Fruit fly (Drosophila melanogaster) whole organism, pupa: ENCODE data around the gene CG1582.

ENCODE experiments used
- CG10348 ChIP-seq: fragments of 200-800 bp; sonication (Bioruptor generic); IDR thresholded peaks from 2 replicates; pipeline ENCODE4 v1.3.6; 2022; ENCODE audit warnings: missing biosample characterization, missing genetic modification characterization
- CG12605 ChIP-seq: fragments of 200-800 bp; sonication (Bioruptor generic); IDR thresholded peaks from 2 replicates; pipeline ENCODE4 v1.3.6; 2022; ENCODE audit warnings: missing biosample characterization, missing genetic modification characterization
- CG13204 ChIP-seq: fragments of 200-800 bp; sonication (Bioruptor generic); optimal IDR thresholded peaks from 2 replicates; lab custom pipeline; 2018; ENCODE audit warnings: missing biosample characterization, mild to moderate bottlenecking, missing genetic modification characterization, moderate library complexity
- CG14655 ChIP-seq: fragments of 200-800 bp; sonication (Bioruptor generic); optimal IDR thresholded peaks from 3 replicates; lab custom pipeline; 2017; ENCODE audit warnings: mild to moderate bottlenecking, missing biosample characterization, missing genetic modification reagents, missing genetic modification characterization
- CG15710 ChIP-seq: fragments of 200-800 bp; sonication (Bioruptor generic); optimal IDR thresholded peaks from 2 replicates; lab custom pipeline; 2018; ENCODE audit warnings: missing biosample characterization, mild to moderate bottlenecking, missing genetic modification characterization, moderate library complexity
- CG17806 ChIP-seq: fragments of 200-800 bp; sonication (Bioruptor generic); optimal IDR thresholded peaks from 2 replicates; lab custom pipeline; 2018; ENCODE audit warnings: missing biosample characterization, mild to moderate bottlenecking, missing genetic modification characterization, moderate library complexity
- CG32121 ChIP-seq: fragments of 200-800 bp; sonication (Bioruptor generic); IDR thresholded peaks from 2 replicates; pipeline ENCODE4 v1.3.6; 2022; ENCODE audit warnings: missing biosample characterization, missing genetic modification characterization
- CG34367 ChIP-seq: fragments of 200-800 bp; sonication (Bioruptor generic); optimal IDR thresholded peaks from 2 replicates; lab custom pipeline; 2018; ENCODE audit warnings: missing biosample characterization, mild to moderate bottlenecking, missing genetic modification characterization
- CG4496 ChIP-seq: fragments of 200-800 bp; sonication (Bioruptor generic); IDR thresholded peaks from 3 replicates; pipeline ENCODE4 v1.3.6; 2022; ENCODE audit warnings: missing biosample characterization, missing genetic modification characterization
- CG8159 ChIP-seq: fragments of 200-800 bp; sonication (Bioruptor generic); optimal IDR thresholded peaks from 3 replicates; lab custom pipeline; 2018; ENCODE audit warnings: missing biosample characterization, mild to moderate bottlenecking, missing genetic modification characterization, moderate library complexity
- CG8301 ChIP-seq: fragments of 200-800 bp; sonication (Bioruptor generic); optimal IDR thresholded peaks from 2 replicates; lab custom pipeline; 2018; ENCODE audit warnings: missing biosample characterization, mild to moderate bottlenecking, missing genetic modification characterization
- CG9948 ChIP-seq: fragments of 200-800 bp; sonication (Bioruptor generic); optimal IDR thresholded peaks from 2 replicates; lab custom pipeline; 2018; ENCODE audit warnings: missing biosample characterization, mild to moderate bottlenecking, missing genetic modification characterization, moderate library complexity
- D1 ChIP-seq: fragments of 200-800 bp; sonication (Bioruptor generic); optimal IDR thresholded peaks from 2 replicates; lab custom pipeline; 2018; ENCODE audit warnings: missing biosample characterization, mild to moderate bottlenecking, missing genetic modification characterization, moderate library complexity
- EcR ChIP-seq: fragments of 200-800 bp; sonication (Bioruptor generic); optimal IDR thresholded peaks from 3 replicates; lab custom pipeline; 2019; ENCODE audit warnings: missing biosample characterization, missing genetic modification characterization, mild to moderate bottlenecking, moderate library complexity, missing genetic modification reagents
- Ets98B ChIP-seq: fragments of 200-800 bp; sonication (Bioruptor generic); IDR thresholded peaks from 2 replicates; pipeline ENCODE4 v1.3.6; 2022; ENCODE audit warnings: missing biosample characterization, missing genetic modification characterization
- Pif1A ChIP-seq: fragments of 200-800 bp; sonication (Bioruptor generic); optimal IDR thresholded peaks from 3 replicates; lab custom pipeline; 2016; ENCODE audit warnings: missing biosample characterization, missing genetic modification characterization
- Pif1B ChIP-seq: fragments of 200-800 bp; sonication (Bioruptor generic); optimal IDR thresholded peaks from 3 replicates; lab custom pipeline; 2016; ENCODE audit warnings: missing biosample characterization, missing genetic modification characterization
- Snoo ChIP-seq: fragments of 200-800 bp; sonication (Bioruptor generic); optimal IDR thresholded peaks from 3 replicates; lab custom pipeline; 2017; ENCODE audit warnings: missing biosample characterization, mild to moderate bottlenecking, missing genetic modification characterization, inconsistent platforms
- fd96Ca ChIP-seq: fragments of 200-800 bp; sonication (Bioruptor generic); IDR thresholded peaks from 3 replicates; pipeline ENCODE4 v1.3.6; 2022; ENCODE audit warnings: missing biosample characterization, missing genetic modification characterization
- gl ChIP-seq: fragments of 200-800 bp; sonication (Bioruptor generic); optimal IDR thresholded peaks from 2 replicates; lab custom pipeline; 2018; ENCODE audit warnings: missing biosample characterization, mild to moderate bottlenecking, missing genetic modification characterization
- rn ChIP-seq: fragments of 200-800 bp; sonication (Bioruptor generic); IDR thresholded peaks from 2 replicates; pipeline ENCODE4 v1.3.6; 2022; ENCODE audit warnings: missing biosample characterization, missing genetic modification characterization

The CG1582 gene

DNA sequence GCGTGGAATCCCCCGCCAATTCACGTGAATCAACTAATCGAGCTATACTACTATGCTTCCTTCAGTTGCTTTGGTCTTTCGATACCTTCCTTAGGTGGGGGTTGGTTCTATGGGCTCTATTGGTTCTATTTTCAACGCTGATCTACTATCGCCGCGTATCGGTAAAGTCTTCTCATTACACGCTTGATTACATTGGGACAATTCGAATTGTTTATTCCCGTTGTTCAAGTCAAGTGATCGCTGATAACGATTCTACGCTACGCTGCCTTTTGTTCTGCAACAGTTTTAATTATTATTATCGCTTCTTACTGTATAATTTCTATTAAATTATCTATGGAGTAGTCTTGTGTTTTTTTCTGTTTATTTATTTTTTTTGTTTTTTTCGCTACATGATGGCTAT, 11.5 kb downstream of the CG1582 start:
- TF ChIP-seq gl (tag; lab: Kevin White, UChicago) (no peak), CG15710 (tag; lab: Kevin White, UChicago) (no peak), CG13204 (GFP tag; lab: Kevin White, UChicago) (no peak), CG34367 (tag; lab: Kevin White, UChicago) (no peak), EcR (GFP tag; lab: Kevin White, UChicago) (no peak), Snoo (tag; lab: Kevin White, UChicago) (no peak), Ets98B (GFP tag; lab: Robert Waterston, UW) (no peak), CG17806 (no peak), CG9948 (tag; lab: Kevin White, UChicago) (no peak), Pif1B (GFP tag; lab: Kevin White, UChicago) (no peak), Pif1A (GFP tag; lab: Kevin White, UChicago) (no peak), fd96Ca (GFP tag; lab: Robert Waterston, UW) (no peak), D1 (tag; lab: Kevin White, UChicago) (no peak), CG4496 (GFP tag; lab: Robert Waterston, UW) (no peak), CG8159 (tag; lab: Kevin White, UChicago) (no peak), CG10348 (GFP tag; lab: Robert Waterston, UW) (no peak), CG12605 (GFP tag; lab: Robert Waterston, UW) (no peak), CG8301 (tag; lab: Kevin White, UChicago) (no peak)

dm6 chrX:10886418-10886817, 12.7 kb downstream of the CG1582 start:
- TF ChIP-seq Snoo (tag; lab: Kevin White, UChicago), result no peak
- TF ChIP-seq EcR (GFP tag; lab: Kevin White, UChicago), result no peak
- TF ChIP-seq Pif1B (GFP tag; lab: Kevin White, UChicago), result no peak
- no peak for TF ChIP-seq Pif1A (GFP tag; lab: Kevin White, UChicago)
- no peak for TF ChIP-seq CG4496 (GFP tag; lab: Robert Waterston, UW)
- TF ChIP-seq D1 (tag; lab: Kevin White, UChicago), result no peak
- no peak for TF ChIP-seq CG10348 (GFP tag; lab: Robert Waterston, UW)
- no peak for TF ChIP-seq CG32121
- TF ChIP-seq gl (tag; lab: Kevin White, UChicago), result no peak
- TF ChIP-seq fd96Ca (GFP tag; lab: Robert Waterston, UW), result no peak
- no peak for TF ChIP-seq CG17806
- no peak for TF ChIP-seq CG12605 (GFP tag; lab: Robert Waterston, UW)
- no peak for TF ChIP-seq CG15710 (tag; lab: Kevin White, UChicago)
- no peak for TF ChIP-seq CG13204 (GFP tag; lab: Kevin White, UChicago)

DNA sequence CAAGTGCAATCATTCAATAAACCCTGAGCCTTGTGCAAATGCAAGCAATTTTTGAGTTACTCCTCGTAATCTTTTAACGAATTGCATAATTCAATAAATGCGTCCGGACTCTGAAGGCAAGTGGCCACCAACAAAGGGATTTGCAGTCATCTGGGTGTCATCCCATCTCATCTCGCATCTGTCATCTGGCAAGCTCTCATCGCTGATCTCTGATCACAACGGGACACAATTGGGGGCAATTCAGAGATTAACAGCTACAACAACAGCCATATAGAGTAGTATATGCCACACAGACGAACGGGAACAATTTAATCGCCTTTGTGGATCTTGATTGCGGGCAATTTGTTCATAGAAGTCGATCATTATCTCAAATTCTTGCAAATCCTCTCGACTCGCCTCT, 15.4 kb downstream of the CG1582 start:
- no peak for TF ChIP-seq Snoo (tag; lab: Kevin White, UChicago)
- no peak for TF ChIP-seq CG34367 (tag; lab: Kevin White, UChicago)
- TF ChIP-seq Pif1A (GFP tag; lab: Kevin White, UChicago), result no peak
- no peak for TF ChIP-seq fd96Ca (GFP tag; lab: Robert Waterston, UW)
- TF ChIP-seq Pif1B (GFP tag; lab: Kevin White, UChicago), result no peak
- no peak for TF ChIP-seq CG17806
- TF ChIP-seq CG14655 (GFP tag; lab: Kevin White, UChicago), result no peak
- TF ChIP-seq CG8159 (tag; lab: Kevin White, UChicago), result no peak
- no peak for TF ChIP-seq CG12605 (GFP tag; lab: Robert Waterston, UW)
- no peak for TF ChIP-seq CG10348 (GFP tag; lab: Robert Waterston, UW)
- no peak for TF ChIP-seq EcR (GFP tag; lab: Kevin White, UChicago)
- TF ChIP-seq Ets98B (GFP tag; lab: Robert Waterston, UW), result no peak
- no peak for TF ChIP-seq CG9948 (tag; lab: Kevin White, UChicago)
- TF ChIP-seq CG4496 (GFP tag; lab: Robert Waterston, UW), result no peak
- no peak for TF ChIP-seq D1 (tag; lab: Kevin White, UChicago)
- TF ChIP-seq CG15710 (tag; lab: Kevin White, UChicago), result no peak
- TF ChIP-seq CG8301 (tag; lab: Kevin White, UChicago), result no peak
- no peak for TF ChIP-seq gl (tag; lab: Kevin White, UChicago)
- no peak for TF ChIP-seq CG13204 (GFP tag; lab: Kevin White, UChicago)

- TF ChIP-seq CG14655 (GFP tag; lab: Kevin White, UChicago) (no peak), CG15710 (tag; lab: Kevin White, UChicago) (no peak), CG8159 (tag; lab: Kevin White, UChicago) (peak; percentile 6), rn (GFP tag; lab: Robert Waterston, UW) (no peak), CG4496 (GFP tag; lab: Robert Waterston, UW) (0 out of 3 replicates have a peak, but pooled peaks have one; percentile 11)
Observed at dm6 chrX:10882786-10883185, 16.3 kb downstream of the CG1582 start.

DNA sequence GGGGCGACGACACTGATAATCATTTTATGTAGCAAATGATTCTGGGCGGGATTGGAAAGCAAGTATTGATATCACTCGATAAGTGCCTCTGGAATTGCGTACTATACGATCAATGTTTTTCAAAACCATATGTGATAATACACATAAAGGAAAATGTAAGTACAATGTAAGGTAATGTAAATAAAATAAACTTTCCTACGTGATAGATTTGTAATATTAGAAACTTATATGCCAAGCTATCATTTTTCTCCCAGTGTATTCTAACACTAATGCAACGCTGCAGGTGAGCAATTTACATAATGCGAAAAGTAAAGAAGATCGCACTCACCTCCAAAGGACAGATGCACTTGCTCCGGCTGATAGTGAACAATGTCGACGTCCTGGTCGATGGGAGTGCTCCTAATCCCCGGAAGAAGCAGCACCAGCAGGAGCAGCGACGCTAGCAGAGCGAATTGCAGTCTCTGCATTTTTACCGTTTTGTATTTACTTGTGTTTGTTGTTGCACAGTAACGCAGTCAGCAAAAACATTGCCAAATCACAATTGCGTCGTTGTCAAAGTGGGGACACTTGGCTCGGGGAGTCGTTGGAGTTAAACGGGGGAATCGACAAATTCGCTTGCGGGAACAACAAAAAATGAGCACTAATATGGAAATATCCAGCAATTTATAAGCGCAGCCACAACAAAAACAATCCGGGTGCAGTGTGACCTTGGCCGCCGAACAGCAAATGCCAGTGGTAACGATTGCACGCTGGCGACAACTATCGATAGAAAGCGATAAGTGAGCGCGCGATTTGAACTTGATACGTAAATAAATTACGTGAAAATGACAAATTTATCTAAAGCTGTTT, 21.8 kb downstream of the CG1582 start, which contains the start of gene CG1637:
TSS of gene CG1637 (minus strand) at position 807 of the 849 bp plus-strand sequence.
- TF ChIP-seq CG10348 (GFP tag; lab: Robert Waterston, UW), result no peak
- 0 out of 2 replicates have a peak, but pooled peaks have one; percentile 20 for TF ChIP-seq CG32121
- no peak for TF ChIP-seq gl (tag; lab: Kevin White, UChicago)
- no peak for TF ChIP-seq D1 (tag; lab: Kevin White, UChicago)
- no peak for TF ChIP-seq EcR (GFP tag; lab: Kevin White, UChicago)
- TF ChIP-seq CG8159 (tag; lab: Kevin White, UChicago), result no peak
- no peak for TF ChIP-seq Snoo (tag; lab: Kevin White, UChicago)
- TF ChIP-seq CG4496 (GFP tag; lab: Robert Waterston, UW), result peak; percentile 55
- TF ChIP-seq CG9948 (tag; lab: Kevin White, UChicago), result peak; percentile 16
- TF ChIP-seq CG14655 (GFP tag; lab: Kevin White, UChicago), result no peak
- peak; percentile 29; the same call in 1 of the 2 replicates for TF ChIP-seq CG12605 (GFP tag; lab: Robert Waterston, UW)
- no peak for TF ChIP-seq Pif1B (GFP tag; lab: Kevin White, UChicago)
- TF ChIP-seq Ets98B (GFP tag; lab: Robert Waterston, UW), result 0 out of 2 replicates have a peak, but pooled peaks have one; percentile 9
- peak; percentile 3 for TF ChIP-seq CG15710 (tag; lab: Kevin White, UChicago)
- TF ChIP-seq CG34367 (tag; lab: Kevin White, UChicago), result no peak
- no peak for TF ChIP-seq CG13204 (GFP tag; lab: Kevin White, UChicago)
- no peak; the same call in 2 of the 3 replicates for TF ChIP-seq fd96Ca (GFP tag; lab: Robert Waterston, UW)
- peak; percentile 32 for TF ChIP-seq CG8301 (tag; lab: Kevin White, UChicago)
- peak; percentile 18 for TF ChIP-seq CG17806
- TF ChIP-seq Pif1A (GFP tag; lab: Kevin White, UChicago), result no peak
- no peak for TF ChIP-seq rn (GFP tag; lab: Robert Waterston, UW)
